In the genomic region with DNA sequence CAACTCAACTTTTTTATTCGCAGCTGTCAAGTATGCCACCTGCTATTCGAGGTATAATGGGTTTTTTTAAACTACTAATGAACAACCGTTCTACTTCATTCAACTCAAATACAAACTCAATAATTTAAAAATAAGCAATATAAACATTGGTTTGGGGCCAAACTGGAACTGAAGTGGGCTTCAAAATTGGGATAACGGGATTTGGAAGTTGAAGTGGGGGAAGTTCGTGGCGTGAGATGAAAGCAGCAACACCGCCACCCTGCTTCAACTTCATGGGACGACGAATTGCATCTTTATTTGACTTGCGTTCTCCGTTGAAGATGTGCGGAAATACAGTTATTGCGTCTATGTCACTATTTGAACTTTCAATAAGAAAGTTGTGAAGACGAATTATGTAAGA, we compare ENCODE assay signal across 3 worm cellular contexts.
TF ChIP-seq lines count a peak whose summit lies in the region.

No protein-coding gene starts in this region.

TF ChIP-seq in whole organism, L1 larva, 84 proteins besides CTCF, POLR2A, EP300 and RAD21:
- TF ChIP-seq nhr-71 (tag; optimal IDR thresholded peaks at IDR 0.05; lab: Kevin White, UChicago) = peak; percentile 6
- no peak for TF ChIP-seq unc-130 (tag; optimal IDR thresholded peaks at IDR 0.05; lab: Kevin White, UChicago)
- TF ChIP-seq lir-3 (tag; optimal IDR thresholded peaks at IDR 0.05; lab: Kevin White, UChicago; ENCODE audit: poor library complexity) = no peak

TF ChIP-seq in whole organism, L4 larva, 104 proteins besides CTCF, POLR2A, EP300 and RAD21:
- TF ChIP-seq nhr-42 (GFP tag; IDR thresholded peaks at IDR 0.05; lab: Robert Waterston, UW) (no peak), T26A8.4 (GFP tag; IDR thresholded peaks at IDR 0.05; lab: Robert Waterston, UW) (0 out of 2 replicates have a peak, but pooled peaks have one; percentile 60), daf-16 (GFP tag; optimal IDR thresholded peaks at IDR 0.05; lab: Kevin White, UChicago) (peak in 1 of 2 experiments; percentile 78), daf-16 (tag; optimal IDR thresholded peaks at IDR 0.05; lab: Kevin White, UChicago) (no peak), lim-7 (GFP tag; IDR thresholded peaks at IDR 0.05; lab: Robert Waterston, UW) (0 out of 2 replicates have a peak, but pooled peaks have one; percentile 24), egl-43 (GFP tag; IDR thresholded peaks at IDR 0.05; lab: Robert Waterston, UW) (no peak), ces-1 (GFP tag; optimal IDR thresholded peaks at IDR 0.05; lab: Kevin White, UChicago) (no peak), R02D3.7 (tag; optimal IDR thresholded peaks at IDR 0.05; lab: Kevin White, UChicago) (no peak), aha-1 (tag; lab: Kevin White, UChicago) (no peak), gei-8 (GFP tag; optimal IDR thresholded peaks at IDR 0.05; lab: Kevin White, UChicago) (no peak), Y75B8A.6 (GFP tag; IDR thresholded peaks at IDR 0.05; lab: Robert Waterston, UW) (0 out of 2 replicates have a peak, but pooled peaks have one; percentile 15), ceh-62 (tag; optimal IDR thresholded peaks at IDR 0.05; lab: Kevin White, UChicago) (no peak), F44E2.7 (GFP tag; IDR thresholded peaks at IDR 0.05; lab: Robert Waterston, UW) (no peak), T20F7.1 (GFP tag; optimal IDR thresholded peaks at IDR 0.05; lab: Kevin White, UChicago) (no peak)

TF ChIP-seq in whole organism, young adult, 124 proteins besides CTCF, POLR2A, EP300 and RAD21:
- TF ChIP-seq attf-5 (GFP tag; optimal IDR thresholded peaks at IDR 0.05; lab: Kevin White, UChicago) (no peak), cebp-1 (GFP tag; IDR thresholded peaks at IDR 0.05; lab: Robert Waterston, UW) (no peak), cebp-1 (tag; optimal IDR thresholded peaks at IDR 0.05; lab: Kevin White, UChicago) (peak; percentile 0), nfyb-1 (GFP tag; IDR thresholded peaks at IDR 0.05; lab: Robert Waterston, UW) (0 out of 2 replicates have a peak, but pooled peaks have one; percentile 27), aptf-2 (GFP tag; conservative IDR thresholded peaks at IDR 0.05; lab: Robert Waterston, UW) (no peak), Y53G8AR.9 (GFP tag; conservative IDR thresholded peaks at IDR 0.05; lab: Robert Waterston, UW) (0 out of 2 replicates have a peak, but pooled peaks have one; percentile 35), repo-1 (tag; optimal IDR thresholded peaks at IDR 0.05; lab: Kevin White, UChicago) (peak; percentile 21), atf-7 (tag; optimal IDR thresholded peaks at IDR 0.05; lab: Kevin White, UChicago) (peak; percentile 20), B0336.3 (GFP tag; IDR thresholded peaks at IDR 0.05; lab: Robert Waterston, UW) (peak; percentile 41)
TF ChIP-seq in whole organism, young adult: peak in this region for 6.
